Worm (Caenorhabditis elegans): ENCODE data around the gene R08D7.4.

Gene R08D7.4

ce11 chrIII:8973163-8973562 lies 1.5 kb downstream of the R08D7.4 start:
- no peak for TF ChIP-seq lin-1 (GFP tag; IDR thresholded peaks at IDR 0.05)
- 0 out of 2 replicates have a peak, but pooled peaks have one; percentile 36 for TF ChIP-seq hmg-1.1 (GFP tag; IDR thresholded peaks at IDR 0.05)

ce11 chrIII:8973826-8974225 lies 2.1 kb downstream of the R08D7.4 start, which contains the start of gene R08D7.5:
Gene R08D7.5, plus strand, starts transcription at chrIII:8974126.
- TF ChIP-seq mes-2 (tag; optimal IDR thresholded peaks at IDR 0.05; ENCODE audit: poor library complexity, severe bottlenecking): peak; percentile 43
- no peak for TF ChIP-seq lin-29 (GFP tag; IDR thresholded peaks at IDR 0.05)
- no peak for TF ChIP-seq nhr-111 (GFP tag; optimal IDR thresholded peaks at IDR 0.05)

- TF ChIP-seq D1046.2 (GFP tag; IDR thresholded peaks at IDR 0.05): no peak
- TF ChIP-seq spr-1 (tag; optimal IDR thresholded peaks at IDR 0.05): peak; percentile 50
- peak; percentile 87 for TF ChIP-seq zfp-3 (GFP tag; conservative IDR thresholded peaks at IDR 0.05)
- no peak for TF ChIP-seq unc-62 (GFP tag; optimal IDR thresholded peaks at IDR 0.05 in 1 of 2)
- no peak for TF ChIP-seq unc-62 (tag; optimal IDR thresholded peaks at IDR 0.05)
- TF ChIP-seq skn-1 (tag; optimal IDR thresholded peaks at IDR 0.05): no peak
- 0 out of 2 replicates have a peak, but pooled peaks have one; percentile 35 for TF ChIP-seq madf-9 (GFP tag; conservative IDR thresholded peaks at IDR 0.05)
- no peak for TF ChIP-seq tag-97 (GFP tag; IDR thresholded peaks at IDR 0.05)
- no peak for TF ChIP-seq mxl-3 (GFP tag; optimal IDR thresholded peaks at IDR 0.05)
- no peak for TF ChIP-seq nhr-11 (tag; optimal IDR thresholded peaks at IDR 0.05)
- peak; percentile 5 for TF ChIP-seq nhr-48 (tag; optimal IDR thresholded peaks at IDR 0.05)
- TF ChIP-seq lim-7 (GFP tag; IDR thresholded peaks at IDR 0.05): 0 out of 2 replicates have a peak, but pooled peaks have one; percentile 55
- no peak for TF ChIP-seq ceh-62 (tag; optimal IDR thresholded peaks at IDR 0.05)
- TF ChIP-seq gei-8 (GFP tag; optimal IDR thresholded peaks at IDR 0.05): peak; percentile 41
- no peak for TF ChIP-seq lin-39 (tag; optimal IDR thresholded peaks at IDR 0.05)
- no peak for TF ChIP-seq T20F7.1 (GFP tag; optimal IDR thresholded peaks at IDR 0.05)
- no peak for TF ChIP-seq duxl-1 (tag; optimal IDR thresholded peaks at IDR 0.05; ENCODE audit: poor library complexity)
- no peak for TF ChIP-seq aly-2 (tag; optimal IDR thresholded peaks at IDR 0.05)
- TF ChIP-seq mep-1 (tag; optimal IDR thresholded peaks at IDR 0.05): peak; percentile 57
- peak; percentile 40 for TF ChIP-seq nhr-102 (tag; optimal IDR thresholded peaks at IDR 0.05)
- no peak for TF ChIP-seq Y48G9A.11 (GFP tag; IDR thresholded peaks at IDR 0.05)
- no peak for TF ChIP-seq nhr-28 (tag; optimal IDR thresholded peaks at IDR 0.05)
- no peak for TF ChIP-seq lir-3 (tag; optimal IDR thresholded peaks at IDR 0.05)
- TF ChIP-seq dve-1 (tag; optimal IDR thresholded peaks at IDR 0.05; ENCODE audit: insufficient read depth): peak; percentile 17
- TF ChIP-seq F10B5.3 (tag; optimal IDR thresholded peaks at IDR 0.05): no peak
- no peak for TF ChIP-seq F26F4.8 (GFP tag; conservative IDR thresholded peaks at IDR 0.05)
- TF ChIP-seq lsy-2 (tag; optimal IDR thresholded peaks at IDR 0.05): peak in 1 of 2 experiments; percentile 7
- peak; percentile 37; the same call in 1 of the 2 replicates for TF ChIP-seq T26A8.4 (GFP tag; IDR thresholded peaks at IDR 0.05)
- no peak for TF ChIP-seq F37D6.2 (tag; optimal IDR thresholded peaks at IDR 0.05)
- TF ChIP-seq pha-4 (GFP tag; IDR thresholded peaks at IDR 0.05): peak; percentile 33; the same call in 1 of the 2 replicates
- TF ChIP-seq pha-4 (tag; optimal IDR thresholded peaks at IDR 0.05): no peak
- TF ChIP-seq ctbp-1 (GFP tag; IDR thresholded peaks at IDR 0.05): peak; percentile 22; the same call in 1 of the 2 replicates
- no peak for TF ChIP-seq zip-2 (tag; optimal IDR thresholded peaks at IDR 0.05)
These were observed 3.1 kb downstream of the R08D7.4 start for ce11 chrIII:8974835-8975234.
